Worm (Caenorhabditis elegans): Measurements from ENCODE around the gene C03B1.3.

C03B1.3 gene

ce11 chrX:6371192-6372116 is 5.6 kb downstream of the C03B1.3 start (continued):
- TF ChIP-seq madf-3 (GFP tag; IDR thresholded peaks at IDR 0.05) (no peak), nhr-90 (tag; optimal IDR thresholded peaks at IDR 0.05) (peak; percentile 81), F23B12.7 (tag; optimal IDR thresholded peaks at IDR 0.05; ENCODE audit: insufficient read depth) (peak; percentile 85), lsy-27 (tag; optimal IDR thresholded peaks at IDR 0.05; ENCODE audit: borderline replicate concordance, insufficient read depth) (peak; percentile 13)

DNA sequence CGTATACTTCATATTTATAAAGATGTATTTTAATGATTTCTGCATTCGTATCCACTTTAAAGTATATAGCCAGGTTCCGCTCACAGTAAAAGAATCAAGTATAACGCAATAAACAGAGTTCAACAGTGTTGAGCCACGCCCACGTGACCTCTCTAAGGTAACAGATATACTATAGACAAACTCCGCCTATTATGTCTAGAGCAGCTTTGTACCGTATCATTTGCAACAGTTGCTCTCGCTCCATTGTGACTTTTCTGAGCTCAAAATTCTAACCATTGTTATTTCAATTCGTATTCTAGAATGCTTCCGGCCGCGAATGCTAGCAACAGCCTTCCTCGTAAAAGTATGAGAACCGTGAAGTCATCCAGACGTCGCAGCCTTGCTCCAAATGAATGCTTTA is 7.5 kb downstream of the C03B1.3 start, which contains the start of gene C03B1.17:
C03B1.17 (plus strand) TSS at position 301 of the 400 bp plus-strand sequence.
- TF ChIP-seq ztf-22 (GFP tag; optimal IDR thresholded peaks at IDR 0.05) (no peak), zim-3 (tag; optimal IDR thresholded peaks at IDR 0.05) (no peak), ama-1 (optimal IDR thresholded peaks at IDR 0.05) (no peak), ama-1 (GFP tag; optimal IDR thresholded peaks at IDR 0.05) (no peak), mes-4 (tag; optimal IDR thresholded peaks at IDR 0.05) (no peak), snpc-1.1 (tag; optimal IDR thresholded peaks at IDR 0.05; ENCODE audit: insufficient read depth) (no peak), lir-1 (GFP tag; conservative IDR thresholded peaks at IDR 0.05) (no peak), ZK185.1 (tag; optimal IDR thresholded peaks at IDR 0.05; ENCODE audit: poor library complexity, severe bottlenecking) (no peak), lsl-1 (GFP tag; optimal IDR thresholded peaks at IDR 0.05) (no peak), pha-4 (tag; optimal IDR thresholded peaks at IDR 0.05) (no peak), egl-18 (GFP tag; IDR thresholded peaks at IDR 0.05) (no peak), F33H1.4 (GFP tag; IDR thresholded peaks at IDR 0.05) (no peak), ccch-3 (GFP tag; optimal IDR thresholded peaks at IDR 0.05) (no peak), rcor-1 (GFP tag; IDR thresholded peaks at IDR 0.05) (no peak), snpc-1.3 (tag; optimal IDR thresholded peaks at IDR 0.05; ENCODE audit: insufficient read depth) (no peak), B0035.1 (tag; optimal IDR thresholded peaks at IDR 0.05) (no peak)

DNA sequence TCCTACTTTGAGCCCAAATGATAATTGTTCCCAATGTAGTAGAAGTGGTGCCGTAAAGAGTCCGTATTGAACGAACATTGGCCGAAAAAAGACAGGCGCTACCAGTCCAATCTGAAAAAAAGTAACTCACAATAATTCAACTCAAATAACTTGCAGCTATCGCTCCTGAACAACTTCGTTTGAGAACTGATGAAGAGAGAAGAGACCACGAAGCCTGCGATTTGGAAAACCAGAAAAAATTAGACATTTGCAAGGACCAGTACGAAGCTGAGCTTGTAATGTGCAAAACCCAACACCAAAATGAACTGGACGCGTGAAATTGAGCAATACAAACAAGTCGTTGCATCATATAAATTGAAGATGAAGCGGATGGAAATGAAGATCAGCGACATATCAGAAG is 8.6 kb downstream of the C03B1.3 start, which contains the start of gene C03B1.1:
C03B1.1 (plus strand) TSS at position 301 of the 400 bp plus-strand sequence.
- TF ChIP-seq B0336.3 (GFP tag; IDR thresholded peaks at IDR 0.05) (no peak), Y53F4B.3 (GFP tag; IDR thresholded peaks at IDR 0.05) (no peak), madf-8 (GFP tag; conservative IDR thresholded peaks at IDR 0.05) (no peak), nfyb-1 (GFP tag; IDR thresholded peaks at IDR 0.05) (no peak), bed-1 (GFP tag; IDR thresholded peaks at IDR 0.05) (no peak), lsl-1 (GFP tag; optimal IDR thresholded peaks at IDR 0.05) (no peak), attf-3 (GFP tag; conservative IDR thresholded peaks at IDR 0.05) (no peak)

DNA sequence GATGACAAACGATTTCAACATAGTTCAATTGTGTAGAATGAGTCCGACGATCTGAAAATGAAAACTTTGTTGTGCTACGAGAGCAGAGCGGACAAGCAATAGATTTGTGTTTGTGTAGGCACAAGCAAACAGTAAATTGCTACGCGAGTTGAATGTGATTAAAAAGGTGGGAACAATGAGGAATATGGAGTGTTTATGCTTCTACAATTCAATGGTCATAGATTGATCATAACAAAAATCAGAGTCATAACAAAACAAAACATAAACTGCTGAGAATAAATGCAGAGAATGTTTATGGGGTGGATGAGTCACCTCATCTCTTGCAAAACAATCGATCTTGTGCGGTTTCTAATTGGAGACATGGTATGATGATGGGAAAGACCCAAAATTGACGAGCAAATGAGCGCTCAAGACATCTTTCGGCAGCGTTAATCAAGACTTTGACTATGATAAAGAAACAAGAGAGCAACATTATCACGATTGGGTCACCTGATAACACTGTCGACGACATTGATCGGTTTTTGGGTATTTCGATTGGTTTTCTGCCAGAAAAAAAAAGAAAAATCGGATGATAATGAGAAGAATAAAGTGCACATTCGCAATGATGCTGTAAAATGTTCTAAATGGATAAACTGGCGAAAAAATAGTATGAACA is 11.9 kb downstream of the C03B1.3 start, which contains the start of gene lmp-1:
lmp-1 (minus strand) TSS at position 51 of the 655 bp plus-strand sequence.
- TF ChIP-seq sea-2 (GFP tag; IDR thresholded peaks at IDR 0.05) (no peak), K12H6.12 (tag; optimal IDR thresholded peaks at IDR 0.05) (no peak), ceh-91 (GFP tag; IDR thresholded peaks at IDR 0.05) (no peak), lin-54 (GFP tag; optimal IDR thresholded peaks at IDR 0.05) (no peak), Y67H2A.10 (GFP tag; conservative IDR thresholded peaks at IDR 0.05) (no peak), ama-1 (optimal IDR thresholded peaks at IDR 0.05) (peak; percentile 74), ama-1 (GFP tag; optimal IDR thresholded peaks at IDR 0.05) (no peak), F37B4.10 (GFP tag; IDR thresholded peaks at IDR 0.05) (no peak), nhr-80 (tag; optimal IDR thresholded peaks at IDR 0.05) (peak; percentile 27)
